Fruit fly (Drosophila melanogaster): Measurements from ENCODE around the gene Dis3l2.
A peak's percentile ranks its signal among the peaks of the same experiment; 100 is the strongest.

Dis3l2 gene

dm6 chr3L:247482-248225, 35.1 kb downstream of the Dis3l2 start, which contains the start of gene mthl14:
Gene mthl14, plus strand, starts transcription at chr3L:247491.
- TF ChIP-seq Hr83 (GFP tag; optimal IDR thresholded peaks at IDR 0.05; ENCODE audit: poor library complexity, severe bottlenecking) (no peak), Dif (GFP tag; optimal IDR thresholded peaks at IDR 0.05; ENCODE audit: partially characterized antibody) (no peak), dmrt93B (GFP tag; optimal IDR thresholded peaks at IDR 0.05) (no peak)

- TF ChIP-seq Dfd (GFP tag; optimal IDR thresholded peaks at IDR 0.05) = no peak
- TF ChIP-seq woc (GFP tag; optimal IDR thresholded peaks at IDR 0.05) = no peak
- TF ChIP-seq sv (GFP tag; optimal IDR thresholded peaks at IDR 0.05) = no peak
- no peak for TF ChIP-seq HLH106 (tag; optimal IDR thresholded peaks at IDR 0.05)
- no peak for TF ChIP-seq Hnf4 (GFP tag; optimal IDR thresholded peaks at IDR 0.05)
- TF ChIP-seq Myc (optimal IDR thresholded peaks at IDR 0.05) = no peak
- TF ChIP-seq Mio (GFP tag; optimal IDR thresholded peaks at IDR 0.05) = no peak
- no peak for TF ChIP-seq Dif (GFP tag; optimal IDR thresholded peaks at IDR 0.05; ENCODE audit: partially characterized antibody)
- TF ChIP-seq rgr (GFP tag; optimal IDR thresholded peaks at IDR 0.05) = no peak
- no peak for TF ChIP-seq OdsH (GFP tag; optimal IDR thresholded peaks at IDR 0.05)
- TF ChIP-seq Rel (GFP tag; optimal IDR thresholded peaks at IDR 0.05) = no peak
- TF ChIP-seq Rel (tag; optimal IDR thresholded peaks at IDR 0.05) = no peak
- TF ChIP-seq Sp1 (GFP tag; optimal IDR thresholded peaks at IDR 0.05) = no peak
- TF ChIP-seq CG32264 (GFP tag; optimal IDR thresholded peaks at IDR 0.05) = no peak
- no peak for TF ChIP-seq Abd-B (GFP tag; optimal IDR thresholded peaks at IDR 0.05)
- TF ChIP-seq dmrt93B (GFP tag; optimal IDR thresholded peaks at IDR 0.05) = no peak
Observed at dm6 chr3L:248226-248758, 35.8 kb downstream of the Dis3l2 start.

dm6 chr3L:257618-258475, 45.3 kb downstream of the Dis3l2 start, which contains the start of the genes DIP2 and wac:
Gene DIP2, minus strand, starts transcription at chr3L:257954.
Gene wac, plus strand, starts transcription at chr3L:258176.
- TF ChIP-seq br (GFP tag; optimal IDR thresholded peaks at IDR 0.05) = peak; percentile 79
- no peak for TF ChIP-seq Hr78 (GFP tag; optimal IDR thresholded peaks at IDR 0.05)
- TF ChIP-seq fru (GFP tag; optimal IDR thresholded peaks at IDR 0.05) = no peak
- TF ChIP-seq usp (GFP tag; optimal IDR thresholded peaks at IDR 0.05) = no peak
- TF ChIP-seq N (GFP tag; optimal IDR thresholded peaks at IDR 0.05) = no peak
- TF ChIP-seq Sp1 (GFP tag; optimal IDR thresholded peaks at IDR 0.05) = no peak
- TF ChIP-seq Rel (GFP tag; optimal IDR thresholded peaks at IDR 0.05) = no peak
- no peak for TF ChIP-seq Rel (tag; optimal IDR thresholded peaks at IDR 0.05)
- peak; percentile 11 for TF ChIP-seq CG9705 (GFP tag; optimal IDR thresholded peaks at IDR 0.05)
- no peak for TF ChIP-seq Mio (GFP tag; optimal IDR thresholded peaks at IDR 0.05)
- no peak for TF ChIP-seq Vsx2 (GFP tag; optimal IDR thresholded peaks at IDR 0.05; ENCODE audit: partially characterized antibody)
- TF ChIP-seq foxo (GFP tag; optimal IDR thresholded peaks at IDR 0.05) = peak in 1 of 2 experiments; percentile 88
- peak; percentile 81 for TF ChIP-seq rgr (GFP tag; optimal IDR thresholded peaks at IDR 0.05)
- no peak for TF ChIP-seq Abd-B (GFP tag; optimal IDR thresholded peaks at IDR 0.05)
- peak; percentile 32 for TF ChIP-seq CG32264 (GFP tag; optimal IDR thresholded peaks at IDR 0.05)
- TF ChIP-seq HLH106 (tag; optimal IDR thresholded peaks at IDR 0.05) = no peak
- peak; percentile 84 for TF ChIP-seq ey (GFP tag; optimal IDR thresholded peaks at IDR 0.05)
- no peak for TF ChIP-seq dmrt93B (GFP tag; optimal IDR thresholded peaks at IDR 0.05)
- TF ChIP-seq Hr83 (GFP tag; optimal IDR thresholded peaks at IDR 0.05; ENCODE audit: poor library complexity, severe bottlenecking) = peak; percentile 97
- TF ChIP-seq OdsH (GFP tag; optimal IDR thresholded peaks at IDR 0.05) = peak; percentile 58
- no peak for TF ChIP-seq Dif (GFP tag; optimal IDR thresholded peaks at IDR 0.05; ENCODE audit: partially characterized antibody)
- peak; percentile 95 for TF ChIP-seq tai (GFP tag; optimal IDR thresholded peaks at IDR 0.05)
- no peak for TF ChIP-seq sage (GFP tag; optimal IDR thresholded peaks at IDR 0.05)
- TF ChIP-seq jim (GFP tag; optimal IDR thresholded peaks at IDR 0.05) = peak; percentile 71
- TF ChIP-seq Dfd (GFP tag; optimal IDR thresholded peaks at IDR 0.05) = no peak
- TF ChIP-seq dl (GFP tag; optimal IDR thresholded peaks at IDR 0.05; ENCODE audit: insufficient read depth in 1 of 2, partially characterized antibody in 2 of 2) = no peak
- TF ChIP-seq pan (optimal IDR thresholded peaks at IDR 0.05) = no peak
- peak; percentile 74 for TF ChIP-seq sv (GFP tag; optimal IDR thresholded peaks at IDR 0.05)
- TF ChIP-seq h (GFP tag; optimal IDR thresholded peaks at IDR 0.05) = no peak
- TF ChIP-seq dsf (GFP tag; optimal IDR thresholded peaks at IDR 0.05; ENCODE audit: borderline replicate concordance) = peak; percentile 65
- TF ChIP-seq CrebA (GFP tag; optimal IDR thresholded peaks at IDR 0.05; ENCODE audit: borderline replicate concordance) = no peak
- TF ChIP-seq psq (GFP tag; optimal IDR thresholded peaks at IDR 0.05) = peak; percentile 71
- TF ChIP-seq lola (GFP tag; optimal IDR thresholded peaks at IDR 0.05) = no peak
- peak; percentile 85 for TF ChIP-seq Jra (GFP tag; optimal IDR thresholded peaks at IDR 0.05)
- TF ChIP-seq brk (GFP tag; optimal IDR thresholded peaks at IDR 0.05) = peak; percentile 87
- TF ChIP-seq Hnf4 (GFP tag; optimal IDR thresholded peaks at IDR 0.05) = peak; percentile 90
- TF ChIP-seq woc (GFP tag; optimal IDR thresholded peaks at IDR 0.05) = no peak
- TF ChIP-seq GATAd (GFP tag; optimal IDR thresholded peaks at IDR 0.05) = no peak
- no peak for TF ChIP-seq Myc (optimal IDR thresholded peaks at IDR 0.05)
